Fruit fly (Drosophila melanogaster) whole organism, embryonic: ENCODE data around the gene CG4991.

ENCODE experiments used
- Ada2b ChIP-seq: fragments of 200-800 bp; sonication (Bioruptor generic); IDR thresholded peaks from 2 replicates; pipeline ENCODE4 v1.3.6; 2022; ENCODE audit warnings: missing biosample characterization, missing genetic modification characterization
- Adf1 ChIP-seq: fragments of 200-800 bp; sonication (Bioruptor generic); IDR thresholded peaks from 2 replicates; pipeline ENCODE4 v1.3.6; 2022; ENCODE audit warnings: missing biosample characterization, missing genetic modification characterization
- Bgb ChIP-seq: fragments of 200-800 bp; sonication (Bioruptor generic); IDR thresholded peaks from 2 replicates; pipeline ENCODE4 v1.3.6; 2022; ENCODE audit warnings: missing biosample characterization, missing genetic modification characterization; ENCODE audit not compliant: partially characterized antibody
- BtbVII ChIP-seq: fragments of 200-800 bp; sonication (Bioruptor generic); optimal IDR thresholded peaks from 3 replicates; lab custom pipeline; 2017; ENCODE audit warnings: missing biosample characterization, mild to moderate bottlenecking, missing genetic modification characterization
- CG10267 ChIP-seq: fragments of 200-800 bp; sonication (Bioruptor generic); optimal IDR thresholded peaks from 2 replicates; lab custom pipeline; 2018; ENCODE audit warnings: missing biosample characterization, mild to moderate bottlenecking, missing genetic modification characterization, moderate library complexity
- CG10959 ChIP-seq: fragments of 200-800 bp; sonication (Bioruptor generic); IDR thresholded peaks from 2 replicates; pipeline ENCODE4 v1.3.6; 2022; ENCODE audit warnings: missing biosample characterization, missing genetic modification characterization
- CG11723 ChIP-seq: fragments of 200-800 bp; sonication (Bioruptor generic); optimal IDR thresholded peaks from 2 replicates; lab custom pipeline; 2017; ENCODE audit warnings: missing biosample characterization, mild to moderate bottlenecking, missing genetic modification characterization
- CG15011 ChIP-seq: fragments of 200-800 bp; sonication (Bioruptor generic); optimal IDR thresholded peaks from 3 replicates; lab custom pipeline; 2018; ENCODE audit warnings: missing biosample characterization, mild to moderate bottlenecking, missing genetic modification characterization
- CG17568 ChIP-seq: fragments of 200-800 bp; sonication (Bioruptor generic); optimal IDR thresholded peaks from 2 replicates; lab custom pipeline; 2018; ENCODE audit warnings: missing biosample characterization, mild to moderate bottlenecking, missing genetic modification characterization, moderate library complexity
- CG2120 ChIP-seq: fragments of 200-800 bp; sonication (Bioruptor generic); optimal IDR thresholded peaks from 3 replicates; lab custom pipeline; 2016; ENCODE audit warnings: missing biosample characterization, missing genetic modification characterization
- CG34422 ChIP-seq: fragments of 200-800 bp; sonication (Bioruptor generic); IDR thresholded peaks from 3 replicates; pipeline ENCODE4 v1.3.6; 2022; ENCODE audit warnings: missing biosample characterization, missing genetic modification characterization
- CG43689 ChIP-seq: fragments of 200-800 bp; sonication (Bioruptor generic); IDR thresholded peaks from 2 replicates; pipeline ENCODE4 v1.3.6; 2022; ENCODE audit warnings: missing biosample characterization, missing genetic modification characterization
- CG9876 ChIP-seq: fragments of 200-800 bp; sonication (Bioruptor generic); optimal IDR thresholded peaks from 2 replicates; lab custom pipeline; 2016; ENCODE audit warnings: missing biosample characterization, missing genetic modification characterization
- Chrac-16 ChIP-seq: fragments of 200-800 bp; sonication (Bioruptor generic); optimal IDR thresholded peaks from 3 replicates; lab custom pipeline; 2016; ENCODE audit warnings: missing biosample characterization, missing genetic modification characterization
- GATAe ChIP-seq: fragments of 200-800 bp; sonication (Bioruptor generic); conservative IDR thresholded peaks from 2 replicates; pipeline ENCODE4 v1.3.6; 2022; ENCODE audit warnings: missing biosample characterization, missing genetic modification characterization
- H2.0 ChIP-seq: fragments of 200-800 bp; sonication (Bioruptor generic); IDR thresholded peaks from 2 replicates; pipeline ENCODE4 v1.3.6; 2022; ENCODE audit warnings: missing biosample characterization, missing genetic modification characterization
- Hr51 ChIP-seq, 2 experiments: fragments of 200-800 bp; sonication (Bioruptor generic); optimal IDR thresholded peaks; 2 replicates in 1 of 2; 3 replicates in 1 of 2; lab custom pipeline; 2016 to 2018; ENCODE audit warnings: missing biosample characterization in 2 of 2, missing genetic modification characterization in 2 of 2, mild to moderate bottlenecking in 1 of 2, moderate library complexity in 1 of 2
- Hr78 ChIP-seq, 2 experiments: fragments of 200-800 bp in 1 of 2; fragments of >200 bp in 1 of 2; sonication (Bioruptor generic) in 1 of 2; optimal IDR thresholded peaks; 2 replicates each; lab custom pipeline; 2017 to 2019; ENCODE audit warnings: missing biosample characterization in 2 of 2, missing genetic modification characterization in 2 of 2, mild to moderate bottlenecking in 1 of 2, moderate library complexity in 1 of 2
- MTF-1 ChIP-seq: fragments of 200-800 bp; sonication (Bioruptor generic); optimal IDR thresholded peaks from 2 replicates; lab custom pipeline; 2018; ENCODE audit warnings: missing biosample characterization, mild to moderate bottlenecking, missing genetic modification characterization, borderline replicate concordance
- Meics ChIP-seq: fragments of 200-800 bp; sonication (Bioruptor generic); optimal IDR thresholded peaks from 2 replicates; lab custom pipeline; 2017; ENCODE audit warnings: missing biosample characterization, mild to moderate bottlenecking, missing genetic modification characterization
- Rfx ChIP-seq: fragments of 200-800 bp; sonication (Bioruptor generic); IDR thresholded peaks from 2 replicates; pipeline ENCODE4 v1.3.6; 2022; ENCODE audit warnings: missing biosample characterization, missing genetic modification characterization
- Scr ChIP-seq: fragments of 200-800 bp; sonication (Bioruptor generic); IDR thresholded peaks from 2 replicates; pipeline ENCODE4 v1.3.6; 2022; ENCODE audit warnings: missing biosample characterization, missing genetic modification characterization; ENCODE audit not compliant: partially characterized antibody
- Side ChIP-seq: fragments of 200-800 bp; sonication (Bioruptor generic); optimal IDR thresholded peaks from 2 replicates; lab custom pipeline; 2016; ENCODE audit warnings: missing biosample characterization, missing genetic modification characterization
- Sry-β ChIP-seq: fragments of 200-800 bp; sonication (Bioruptor generic); optimal IDR thresholded peaks from 2 replicates; lab custom pipeline; 2018; ENCODE audit warnings: missing biosample characterization, mild to moderate bottlenecking, missing genetic modification characterization, moderate library complexity
- Taf1 ChIP-seq: fragments of 200-800 bp; sonication (Bioruptor generic); IDR thresholded peaks from 2 replicates; pipeline ENCODE4 v1.3.6; 2022; ENCODE audit warnings: missing biosample characterization, missing genetic modification characterization
- ac ChIP-seq: fragments of 200-800 bp; sonication (Bioruptor generic); optimal IDR thresholded peaks from 3 replicates; lab custom pipeline; 2017; ENCODE audit warnings: missing biosample characterization, mild to moderate bottlenecking, missing genetic modification characterization
- bab2 ChIP-seq: fragments of 200-800 bp; sonication (Bioruptor generic); optimal IDR thresholded peaks from 2 replicates; lab custom pipeline; 2016; ENCODE audit warnings: missing biosample characterization, missing genetic modification characterization
- bigmax ChIP-seq: fragments of 200-800 bp; sonication (Bioruptor generic); optimal IDR thresholded peaks from 2 replicates; lab custom pipeline; 2018; ENCODE audit warnings: missing biosample characterization, mild to moderate bottlenecking, missing genetic modification characterization
- chm ChIP-seq: fragments of 200-800 bp; sonication (Bioruptor generic); IDR thresholded peaks from 2 replicates; pipeline ENCODE4 v1.3.6; 2022; ENCODE audit warnings: missing biosample characterization, missing genetic modification characterization
- dysf ChIP-seq: fragments of 200-800 bp; sonication (Bioruptor generic); IDR thresholded peaks from 3 replicates; pipeline ENCODE4 v1.3.6; 2022; ENCODE audit warnings: missing biosample characterization, missing genetic modification characterization
- hb ChIP-seq: fragments of 200-800 bp; sonication (Bioruptor generic); IDR thresholded peaks from 3 replicates; pipeline ENCODE4 v1.3.6; 2022; ENCODE audit warnings: missing biosample characterization, missing genetic modification characterization; ENCODE audit not compliant: partially characterized antibody
- her ChIP-seq: fragments of 200-800 bp; sonication (Bioruptor generic); optimal IDR thresholded peaks from 2 replicates; lab custom pipeline; 2016; ENCODE audit warnings: missing biosample characterization, missing genetic modification characterization
- jumu ChIP-seq: fragments of 200-800 bp; sonication (Bioruptor generic); optimal IDR thresholded peaks from 3 replicates; lab custom pipeline; 2016; ENCODE audit warnings: missing biosample characterization, missing genetic modification characterization
- knrl ChIP-seq: fragments of 200-800 bp; sonication (Bioruptor generic); IDR thresholded peaks from 3 replicates; pipeline ENCODE4 v1.3.6; 2022; ENCODE audit warnings: missing biosample characterization, missing genetic modification characterization; ENCODE audit not compliant: partially characterized antibody
- lmd ChIP-seq: fragments of 200-800 bp; sonication (Bioruptor generic); IDR thresholded peaks from 2 replicates; pipeline ENCODE4 v1.3.6; 2022; ENCODE audit warnings: missing biosample characterization, missing genetic modification characterization
- mam ChIP-seq: fragments of 200-800 bp; sonication (Bioruptor generic); optimal IDR thresholded peaks from 3 replicates; lab custom pipeline; 2016; ENCODE audit warnings: missing biosample characterization, missing genetic modification characterization
- odd ChIP-seq: fragments of 200-800 bp; sonication (Bioruptor generic); optimal IDR thresholded peaks from 2 replicates; lab custom pipeline; 2017; ENCODE audit warnings: missing biosample characterization, mild to moderate bottlenecking, missing genetic modification characterization
- pb ChIP-seq: fragments of 200-800 bp; sonication (Bioruptor generic); optimal IDR thresholded peaks from 3 replicates; lab custom pipeline; 2016; ENCODE audit warnings: missing biosample characterization, missing genetic modification characterization
- pzg ChIP-seq: fragments of 200-800 bp; sonication (Bioruptor generic); optimal IDR thresholded peaks from 3 replicates; lab custom pipeline; 2018; ENCODE audit warnings: missing biosample characterization, mild to moderate bottlenecking, missing genetic modification characterization, moderate library complexity
- row ChIP-seq: fragments of 200-800 bp; sonication (Bioruptor generic); IDR thresholded peaks from 3 replicates; pipeline ENCODE4 v1.3.6; 2022; ENCODE audit warnings: missing biosample characterization, missing genetic modification characterization
- slbo ChIP-seq: fragments of 200-800 bp; sonication (Bioruptor generic); IDR thresholded peaks from 2 replicates; pipeline ENCODE4 v1.3.6; 2022; ENCODE audit warnings: missing biosample characterization, missing genetic modification characterization
- slp2 ChIP-seq: fragments of 200-800 bp; sonication (Bioruptor generic); optimal IDR thresholded peaks from 2 replicates; lab custom pipeline; 2016; ENCODE audit warnings: missing biosample characterization, missing genetic modification characterization
- sna ChIP-seq: fragments of 200-800 bp; sonication (Bioruptor generic); IDR thresholded peaks from 2 replicates; pipeline ENCODE4 v1.3.6; 2022; ENCODE audit warnings: missing biosample characterization, missing genetic modification characterization; ENCODE audit not compliant: partially characterized antibody
- ssp ChIP-seq: fragments of 200-800 bp; sonication (Bioruptor generic); IDR thresholded peaks from 2 replicates; pipeline ENCODE4 v1.3.6; 2022; ENCODE audit warnings: missing biosample characterization, missing genetic modification characterization
- stwl ChIP-seq: fragments of 200-800 bp; sonication (Bioruptor generic); optimal IDR thresholded peaks from 3 replicates; lab custom pipeline; 2018; ENCODE audit warnings: missing biosample characterization, mild to moderate bottlenecking, missing genetic modification characterization, moderate library complexity
- tll ChIP-seq, 2 experiments: fragments of 200-800 bp in 1 of 2; fragments of >200 bp in 1 of 2; sonication (Bioruptor generic) in 1 of 2; optimal IDR thresholded peaks; 2 replicates each; lab custom pipeline; 2017 to 2019; ENCODE audit warnings: missing biosample characterization in 2 of 2, missing genetic modification characterization in 2 of 2, mild to moderate bottlenecking in 1 of 2, moderate library complexity in 1 of 2
- unpg ChIP-seq: fragments of 200-800 bp; sonication (Bioruptor generic); optimal IDR thresholded peaks from 3 replicates; lab custom pipeline; 2018; ENCODE audit warnings: missing biosample characterization, mild to moderate bottlenecking, missing genetic modification characterization, moderate library complexity
- vvl ChIP-seq: fragments of 200-800 bp; sonication (Bioruptor generic); IDR thresholded peaks from 2 replicates; pipeline ENCODE4 v1.3.6; 2022; ENCODE audit warnings: missing biosample characterization, missing genetic modification characterization
- zfh2 ChIP-seq: fragments of 200-800 bp; sonication (Bioruptor generic); optimal IDR thresholded peaks from 2 replicates; lab custom pipeline; 2016; ENCODE audit warnings: missing biosample characterization, missing genetic modification characterization

The CG4991 gene

dm6 chrX:17142940-17143534 is 51.4 kb downstream of the CG4991 start, which contains the start of the genes mei-217 and mei-218 (continued):
- TF ChIP-seq tll (GFP tag; optimal IDR thresholded peaks at IDR 0.05; lab: Kevin White, UChicago), result no peak
- peak; percentile 26; the same call in 1 of the 2 replicates for TF ChIP-seq lmd
- TF ChIP-seq Bgb (GFP tag; lab: Robert Waterston, UW), result peak; percentile 60
- TF ChIP-seq vvl (GFP tag; lab: Robert Waterston, UW), result no peak
- TF ChIP-seq dysf (GFP tag; lab: Robert Waterston, UW), result 0 out of 3 replicates have a peak, but pooled peaks have one; percentile 20
- TF ChIP-seq mam (GFP tag; lab: Kevin White, UChicago), result peak; percentile 8
- peak; percentile 68 for TF ChIP-seq Sry-β (GFP tag; lab: Kevin White, UChicago)
- TF ChIP-seq Hr51 (GFP tag; optimal IDR thresholded peaks at IDR 0.05; lab: Kevin White, UChicago), result no peak
- no peak for TF ChIP-seq Adf1 (GFP tag; lab: Robert Waterston, UW)
- no peak for TF ChIP-seq Side (GFP tag; lab: Kevin White, UChicago)
- TF ChIP-seq chm (GFP tag; lab: Robert Waterston, UW), result no peak
- peak; percentile 38 for TF ChIP-seq pzg (GFP tag; lab: Kevin White, UChicago)
- TF ChIP-seq bigmax (GFP tag; lab: Kevin White, UChicago), result peak; percentile 71
- TF ChIP-seq CG11723, result no peak
- peak; percentile 79 for TF ChIP-seq Scr
- peak; percentile 66 for TF ChIP-seq sna (GFP tag; lab: Robert Waterston, UW)
- TF ChIP-seq jumu, result no peak
- TF ChIP-seq bab2 (GFP tag; lab: Kevin White, UChicago), result peak; percentile 4
- 0 out of 2 replicates have a peak, but pooled peaks have one; percentile 36 for TF ChIP-seq Rfx (GFP tag; lab: Robert Waterston, UW)
- TF ChIP-seq H2.0, result no peak
- TF ChIP-seq stwl, result peak; percentile 59
- TF ChIP-seq CG43689 (GFP tag; lab: Robert Waterston, UW), result no peak
- TF ChIP-seq slbo (GFP tag; lab: Robert Waterston, UW), result peak; percentile 61
- TF ChIP-seq knrl (GFP tag; lab: Robert Waterston, UW), result peak; percentile 71; the same call in 2 of the 3 replicates
- no peak for TF ChIP-seq odd (GFP tag; lab: Kevin White, UChicago)
- TF ChIP-seq MTF-1 (GFP tag; lab: Kevin White, UChicago), result no peak
- TF ChIP-seq CG2120 (GFP tag; lab: Kevin White, UChicago), result peak; percentile 26
- no peak for TF ChIP-seq Meics (GFP tag; lab: Kevin White, UChicago)
- 0 out of 3 replicates have a peak, but pooled peaks have one; percentile 11 for TF ChIP-seq CG34422 (GFP tag; lab: Robert Waterston, UW)
- no peak for TF ChIP-seq slp2
- peak; percentile 56; the same call in 1 of the 3 replicates for TF ChIP-seq hb (GFP tag; lab: Robert Waterston, UW)
- TF ChIP-seq CG9876 (GFP tag; lab: Kevin White, UChicago), result no peak
- TF ChIP-seq unpg (GFP tag; lab: Kevin White, UChicago), result no peak
- peak; percentile 28 for TF ChIP-seq Chrac-16 (GFP tag; lab: Kevin White, UChicago)
- TF ChIP-seq CG10959 (GFP tag; lab: Robert Waterston, UW), result no peak
- TF ChIP-seq CG17568 (GFP tag; lab: Kevin White, UChicago), result no peak
- no peak for TF ChIP-seq her (GFP tag; lab: Kevin White, UChicago)
- 0 out of 2 replicates have a peak, but pooled peaks have one; percentile 11 for TF ChIP-seq ssp (GFP tag; lab: Robert Waterston, UW)
- peak; percentile 82 for TF ChIP-seq row (GFP tag; lab: Robert Waterston, UW)
- TF ChIP-seq BtbVII (GFP tag; lab: Kevin White, UChicago), result no peak
- no peak for TF ChIP-seq zfh2
- no peak for TF ChIP-seq pb (GFP tag; lab: Kevin White, UChicago)
- no peak for TF ChIP-seq Ada2b (GFP tag; lab: Robert Waterston, UW)
- TF ChIP-seq Hr78 (GFP tag; optimal IDR thresholded peaks at IDR 0.05; lab: Kevin White, UChicago), result no peak
- no peak for TF ChIP-seq Taf1 (GFP tag; lab: Robert Waterston, UW)
- peak; percentile 66 for TF ChIP-seq CG10267 (tag; lab: Kevin White, UChicago)
- TF ChIP-seq CG15011 (GFP tag; lab: Kevin White, UChicago), result no peak
- TF ChIP-seq ac (GFP tag; lab: Kevin White, UChicago), result no peak
- no peak for TF ChIP-seq GATAe (GFP tag; lab: Robert Waterston, UW)
